Worm (Caenorhabditis elegans) whole organism, L2 larva: Measurements from ENCODE around the gene C06C3.7.

ENCODE experiments used
- C34F6.9 ChIP-seq: fragments of 150-350 bp; optimal IDR thresholded peaks from 2 replicates; lab custom pipeline; 2014; ENCODE audit warnings: missing biosample characterization, missing genetic modification characterization
- F13H6.1 ChIP-seq: sonication (generic microtip); optimal IDR thresholded peaks from 2 replicates; lab custom pipeline; 2016; ENCODE audit warnings: missing genetic modification characterization, missing compliant biosample characterization
- R02D3.7 ChIP-seq: fragments of 150-350 bp; optimal IDR thresholded peaks from 2 replicates; lab custom pipeline; 2014; ENCODE audit warnings: missing biosample characterization, missing genetic modification characterization
- Y55F3AM.14 ChIP-seq: fragments of 200-800 bp; sonication (Bioruptor generic); optimal IDR thresholded peaks from 2 replicates; lab custom pipeline; 2018; ENCODE audit warnings: mild to moderate bottlenecking, missing genetic modification characterization, missing compliant biosample characterization
- ZK546.5 ChIP-seq: sonication (generic microtip); optimal IDR thresholded peaks from 2 replicates; lab custom pipeline; 2017; ENCODE audit warnings: missing biosample characterization, missing genetic modification characterization
- alr-1 ChIP-seq: fragments of 150-350 bp; optimal IDR thresholded peaks from 2 replicates; lab custom pipeline; 2014; ENCODE audit warnings: missing biosample characterization, missing genetic modification characterization
- ama-1 ChIP-seq: fragments of 150-350 bp; optimal IDR thresholded peaks from 2 replicates; lab custom pipeline; 2018; ENCODE audit warnings: inconsistent platforms
- blmp-1 ChIP-seq: sonication (generic microtip); optimal IDR thresholded peaks from 2 replicates; lab custom pipeline; 2017; ENCODE audit warnings: missing genetic modification characterization, mild to moderate bottlenecking, missing compliant biosample characterization, antibody characterized with exemption, moderate library complexity; ENCODE audit not compliant: insufficient read depth
- ceh-16 ChIP-seq: fragments of 150-350 bp; optimal IDR thresholded peaks from 2 replicates; lab custom pipeline; 2014; ENCODE audit warnings: missing biosample characterization, missing genetic modification characterization
- dmd-4 ChIP-seq: sonication (generic microtip); optimal IDR thresholded peaks from 2 replicates; lab custom pipeline; 2017; ENCODE audit warnings: missing biosample characterization, missing genetic modification characterization
- egl-27 ChIP-seq: sonication (generic microtip); optimal IDR thresholded peaks from 3 replicates; lab custom pipeline; 2017; ENCODE audit warnings: missing biosample characterization, missing genetic modification reagents, missing genetic modification characterization
- elt-1 ChIP-seq: fragments of 150-350 bp; optimal IDR thresholded peaks from 2 replicates; lab custom pipeline; 2014; ENCODE audit warnings: missing biosample characterization, missing genetic modification characterization
- elt-3 ChIP-seq: sonication (generic microtip); optimal IDR thresholded peaks from 2 replicates; lab custom pipeline; 2017; ENCODE audit warnings: missing biosample characterization, missing genetic modification characterization
- fos-1 ChIP-seq: fragments of 150-350 bp; optimal IDR thresholded peaks from 2 replicates; lab custom pipeline; 2014; ENCODE audit warnings: missing biosample characterization, missing genetic modification characterization
- gmeb-1 ChIP-seq: fragments of 150-350 bp; optimal IDR thresholded peaks from 2 replicates; lab custom pipeline; 2014; ENCODE audit warnings: missing biosample characterization, missing genetic modification characterization
- lin-11 ChIP-seq: fragments of 150-350 bp; sonication (generic microtip); optimal IDR thresholded peaks from 2 replicates; lab custom pipeline; 2014; ENCODE audit warnings: missing biosample characterization, missing genetic modification characterization, inconsistent platforms, mixed read lengths
- lin-39 ChIP-seq: fragments of 150-350 bp; optimal IDR thresholded peaks from 2 replicates; lab custom pipeline; 2014; ENCODE audit warnings: missing biosample characterization, missing genetic modification reagents, missing genetic modification characterization
- lsy-2 ChIP-seq, 2 experiments: fragments of 150-350 bp in 1 of 2; sonication (generic microtip) in 1 of 2; optimal IDR thresholded peaks; 2 replicates each; lab custom pipeline; 2014 to 2017; ENCODE audit warnings: missing biosample characterization in 2 of 2, missing genetic modification characterization in 2 of 2
- mbf-1 ChIP-seq: sonication (generic microtip); optimal IDR thresholded peaks from 2 replicates; lab custom pipeline; 2017; ENCODE audit warnings: missing biosample characterization, missing genetic modification characterization
- mdl-1 ChIP-seq, 2 experiments: fragments of 150-350 bp in 1 of 2; sonication (generic microtip) in 1 of 2; optimal IDR thresholded peaks; 2 replicates each; lab custom pipeline; 2017; ENCODE audit warnings: missing biosample characterization in 2 of 2, missing genetic modification characterization in 2 of 2
- nhr-11 ChIP-seq: fragments of 150-350 bp; optimal IDR thresholded peaks from 2 replicates; lab custom pipeline; 2014; ENCODE audit warnings: missing biosample characterization, missing genetic modification characterization
- nhr-12 ChIP-seq: fragments of 150-350 bp; optimal IDR thresholded peaks from 2 replicates; lab custom pipeline; 2014; ENCODE audit warnings: missing biosample characterization, missing genetic modification characterization
- nhr-129 ChIP-seq: fragments of 150-350 bp; optimal IDR thresholded peaks from 2 replicates; lab custom pipeline; 2014; ENCODE audit warnings: missing biosample characterization, missing genetic modification characterization
- nhr-21 ChIP-seq: fragments of 150-350 bp; optimal IDR thresholded peaks from 2 replicates; lab custom pipeline; 2014; ENCODE audit warnings: missing biosample characterization, missing genetic modification characterization
- nhr-23 ChIP-seq: fragments of 150-350 bp; optimal IDR thresholded peaks from 2 replicates; lab custom pipeline; 2014; ENCODE audit warnings: missing biosample characterization, missing genetic modification reagents, missing genetic modification characterization
- nhr-237 ChIP-seq: fragments of 150-350 bp; optimal IDR thresholded peaks from 2 replicates; lab custom pipeline; 2014; ENCODE audit warnings: missing biosample characterization, missing genetic modification characterization
- nhr-25 ChIP-seq: fragments of 150-350 bp; sonication (generic microtip); optimal IDR thresholded peaks from 3 replicates; lab custom pipeline; 2014; ENCODE audit warnings: missing biosample characterization, missing genetic modification characterization
- nhr-77 ChIP-seq: fragments of 150-350 bp; optimal IDR thresholded peaks from 2 replicates; lab custom pipeline; 2014; ENCODE audit warnings: missing biosample characterization, missing genetic modification characterization
- peb-1 ChIP-seq: fragments of 150-350 bp; optimal IDR thresholded peaks from 2 replicates; lab custom pipeline; 2014; ENCODE audit warnings: missing biosample characterization, missing genetic modification characterization
- sem-4 ChIP-seq: fragments of 150-350 bp; optimal IDR thresholded peaks from 2 replicates; lab custom pipeline; 2014; ENCODE audit warnings: missing biosample characterization, missing genetic modification reagents, missing genetic modification characterization
- skn-1 ChIP-seq: sonication (generic microtip); optimal IDR thresholded peaks from 2 replicates; lab custom pipeline; 2017; ENCODE audit warnings: missing biosample characterization, missing genetic modification characterization
- sma-3 ChIP-seq: sonication (generic microtip); optimal IDR thresholded peaks from 2 replicates; lab custom pipeline; 2016; ENCODE audit warnings: missing genetic modification reagents, missing genetic modification characterization, missing compliant biosample characterization
- sma-9 ChIP-seq, 2 experiments: fragments of 150-350 bp in 1 of 2; sonication (generic microtip) in 1 of 2; optimal IDR thresholded peaks; 2 replicates each; lab custom pipeline; 2014 to 2016; ENCODE audit warnings: missing genetic modification characterization in 2 of 2, mild to moderate bottlenecking in 1 of 2, missing biosample characterization in 1 of 2, missing compliant biosample characterization in 1 of 2, missing genetic modification reagents in 1 of 2, moderate library complexity in 1 of 2
- snpc-4 ChIP-seq: fragments of 150-350 bp; optimal IDR thresholded peaks from 2 replicates; lab custom pipeline; 2014; ENCODE audit warnings: missing biosample characterization, missing genetic modification characterization
- unc-39 ChIP-seq: fragments of 150-350 bp; optimal IDR thresholded peaks from 2 replicates; lab custom pipeline; 2014; ENCODE audit warnings: missing biosample characterization, missing genetic modification characterization
- unc-55 ChIP-seq: fragments of 150-350 bp; sonication (generic microtip); optimal IDR thresholded peaks from 3 replicates; lab custom pipeline; 2014; ENCODE audit warnings: missing biosample characterization, missing genetic modification reagents, missing genetic modification characterization
- unc-62 ChIP-seq: fragments of 150-350 bp; optimal IDR thresholded peaks from 2 replicates; lab custom pipeline; 2014; ENCODE audit warnings: missing biosample characterization, missing genetic modification reagents, missing genetic modification characterization
- ztf-11 ChIP-seq: sonication (generic microtip); optimal IDR thresholded peaks from 2 replicates; lab custom pipeline; 2017; ENCODE audit warnings: missing biosample characterization, missing genetic modification characterization
- ztf-4 ChIP-seq: fragments of 150-350 bp; optimal IDR thresholded peaks from 2 replicates; lab custom pipeline; 2014; ENCODE audit warnings: missing biosample characterization, missing genetic modification characterization

The C06C3.7 gene

ce11 chrII:9398370-9398901, 13.1 kb downstream of the C06C3.7 start, which contains the start of the genes Y51B9A.14 and Y51B9A.8:
Gene Y51B9A.14, minus strand, starts transcription at chrII:9398470.
Gene Y51B9A.8, plus strand, starts transcription at chrII:9398851.
- TF ChIP-seq unc-39, result no peak
- TF ChIP-seq sma-3 (GFP tag; lab: Kevin White, UChicago), result no peak
- no peak for TF ChIP-seq unc-62 (GFP tag; lab: Kevin White, UChicago)
- no peak for TF ChIP-seq F13H6.1 (tag; lab: Kevin White, UChicago)
- TF ChIP-seq lin-11 (tag; lab: Kevin White, UChicago), result no peak
- TF ChIP-seq sem-4 (tag; lab: Kevin White, UChicago), result no peak
- TF ChIP-seq elt-1 (tag; lab: Kevin White, UChicago), result no peak
- TF ChIP-seq ztf-11 (tag; lab: Kevin White, UChicago), result no peak
- no peak for TF ChIP-seq sma-9 (GFP tag; optimal IDR thresholded peaks at IDR 0.05; lab: Kevin White, UChicago)
- TF ChIP-seq sma-9 (tag; optimal IDR thresholded peaks at IDR 0.05; lab: Kevin White, UChicago), result no peak
- no peak for TF ChIP-seq nhr-129
- no peak for TF ChIP-seq R02D3.7 (tag; lab: Kevin White, UChicago)
- TF ChIP-seq snpc-4 (tag; lab: Kevin White, UChicago), result no peak
- no peak for TF ChIP-seq gmeb-1 (tag; lab: Kevin White, UChicago)
- no peak for TF ChIP-seq lin-39 (tag; lab: Kevin White, UChicago)
- TF ChIP-seq lsy-2 (tag; optimal IDR thresholded peaks at IDR 0.05; lab: Kevin White, UChicago), result no peak
- no peak for TF ChIP-seq nhr-12 (tag; lab: Kevin White, UChicago)
- TF ChIP-seq egl-27 (tag; lab: Kevin White, UChicago), result no peak
- TF ChIP-seq, all 48 proteins: peak for 0

- TF ChIP-seq lin-11 (tag; lab: Kevin White, UChicago) (no peak), unc-55 (GFP tag; lab: Kevin White, UChicago) (no peak), mdl-1 (tag; optimal IDR thresholded peaks at IDR 0.05; lab: Kevin White, UChicago) (no peak), peb-1 (no peak), nhr-77 (tag; lab: Kevin White, UChicago) (no peak), alr-1 (tag; lab: Kevin White, UChicago) (no peak), snpc-4 (tag; lab: Kevin White, UChicago) (no peak), R02D3.7 (tag; lab: Kevin White, UChicago) (no peak), ztf-4 (tag; lab: Kevin White, UChicago) (no peak), sma-9 (GFP tag; optimal IDR thresholded peaks at IDR 0.05; lab: Kevin White, UChicago) (no peak), sma-9 (tag; optimal IDR thresholded peaks at IDR 0.05; lab: Kevin White, UChicago) (no peak), nhr-12 (tag; lab: Kevin White, UChicago) (no peak), lin-39 (tag; lab: Kevin White, UChicago) (no peak), egl-27 (tag; lab: Kevin White, UChicago) (no peak), ceh-16 (no peak), fos-1 (tag; lab: Kevin White, UChicago) (no peak)
Measured at ce11 chrII:9399746-9400145, 14.4 kb downstream of the C06C3.7 start, which contains the start of gene Y51B9A.7. Gene Y51B9A.7, plus strand, starts transcription at chrII:9400046.

- no peak for TF ChIP-seq elt-3 (tag; lab: Kevin White, UChicago)
- TF ChIP-seq sma-3 (GFP tag; lab: Kevin White, UChicago), result no peak
- no peak for TF ChIP-seq unc-39
- no peak for TF ChIP-seq nhr-21
- TF ChIP-seq skn-1 (tag; lab: Kevin White, UChicago), result no peak
- no peak for TF ChIP-seq mbf-1 (tag; lab: Kevin White, UChicago)
- no peak for TF ChIP-seq fos-1 (tag; lab: Kevin White, UChicago)
- TF ChIP-seq ceh-16, result no peak
- no peak for TF ChIP-seq C34F6.9 (tag; lab: Kevin White, UChicago)
- no peak for TF ChIP-seq sem-4 (tag; lab: Kevin White, UChicago)
- no peak for TF ChIP-seq unc-55 (GFP tag; lab: Kevin White, UChicago)
- no peak for TF ChIP-seq blmp-1 (tag; lab: Kevin White, UChicago)
- TF ChIP-seq ama-1 (lab: Kevin White, UChicago), result no peak
- no peak for TF ChIP-seq R02D3.7 (tag; lab: Kevin White, UChicago)
- TF ChIP-seq dmd-4 (tag; lab: Kevin White, UChicago), result no peak
- TF ChIP-seq, all 48 proteins: peak for 0
Measured at ce11 chrII:9403087-9403486, 17.7 kb downstream of the C06C3.7 start, which contains the start of gene Y51B9A.6. Gene Y51B9A.6, minus strand, starts transcription at chrII:9403187.

- TF ChIP-seq nhr-129 (no peak), peb-1 (no peak), ztf-11 (tag; lab: Kevin White, UChicago) (no peak), unc-55 (GFP tag; lab: Kevin White, UChicago) (no peak), R02D3.7 (tag; lab: Kevin White, UChicago) (no peak), nhr-25 (tag; lab: Kevin White, UChicago) (no peak), nhr-21 (no peak), ceh-16 (no peak), nhr-11 (tag; lab: Kevin White, UChicago) (no peak), elt-1 (tag; lab: Kevin White, UChicago) (no peak), egl-27 (tag; lab: Kevin White, UChicago) (no peak), nhr-77 (tag; lab: Kevin White, UChicago) (no peak), nhr-23 (tag; lab: Kevin White, UChicago) (no peak), ZK546.5 (tag; lab: Kevin White, UChicago) (no peak), nhr-237 (tag; lab: Kevin White, UChicago) (no peak), ama-1 (lab: Kevin White, UChicago) (no peak), blmp-1 (tag; lab: Kevin White, UChicago) (no peak), Y55F3AM.14 (no peak)
Measured at ce11 chrII:9403846-9404245, 18.5 kb downstream of the C06C3.7 start, which contains the start of gene Y51B9A.5. Gene Y51B9A.5, plus strand, starts transcription at chrII:9404146.
